Worm (Caenorhabditis elegans) whole organism, mixed stage, embryonic: ENCODE measurements around the gene efhd-1.

Experiments
- M03D4.4 ChIP-seq: sonication (generic microtip); optimal IDR thresholded peaks from 2 replicates; lab custom pipeline; 2017; ENCODE audit warnings: mild to moderate bottlenecking, missing genetic modification characterization, missing compliant biosample characterization
- ces-1 ChIP-seq: fragments of 150-350 bp; optimal IDR thresholded peaks from 2 replicates; lab custom pipeline; 2014; ENCODE audit warnings: missing biosample characterization, missing genetic modification reagents, missing genetic modification characterization
- elt-1 ChIP-seq: sonication (generic microtip); optimal IDR thresholded peaks from 2 replicates; lab custom pipeline; 2017; ENCODE audit warnings: missing genetic modification characterization, mild to moderate bottlenecking, missing compliant biosample characterization, antibody characterized with exemption, moderate library complexity, borderline replicate concordance; ENCODE audit not compliant: insufficient read depth
- elt-3 ChIP-seq: fragments of 150-350 bp; optimal IDR thresholded peaks from 2 replicates; lab custom pipeline; 2014; ENCODE audit warnings: missing biosample characterization, missing genetic modification characterization
- lin-13 ChIP-seq: fragments of 150-350 bp; optimal IDR thresholded peaks from 2 replicates; lab custom pipeline; 2014; ENCODE audit warnings: missing biosample characterization, missing genetic modification characterization
- lsy-2 ChIP-seq: fragments of 150-350 bp; optimal IDR thresholded peaks from 2 replicates; lab custom pipeline; 2014; ENCODE audit warnings: missing biosample characterization, missing genetic modification characterization
- nhr-12 ChIP-seq: fragments of 150-350 bp; optimal IDR thresholded peaks from 2 replicates; lab custom pipeline; 2014; ENCODE audit warnings: missing biosample characterization, missing genetic modification characterization
- nhr-237 ChIP-seq: fragments of 150-350 bp; optimal IDR thresholded peaks from 2 replicates; lab custom pipeline; 2014; ENCODE audit warnings: missing biosample characterization, missing genetic modification characterization
- nhr-28 ChIP-seq: fragments of 150-350 bp; optimal IDR thresholded peaks from 2 replicates; lab custom pipeline; 2014; ENCODE audit warnings: missing biosample characterization, missing genetic modification characterization
- nhr-76 ChIP-seq: sonication (generic microtip); optimal IDR thresholded peaks from 2 replicates; lab custom pipeline; 2017; ENCODE audit warnings: missing biosample characterization, missing genetic modification characterization
- pha-4 ChIP-seq: fragments of 150-350 bp; optimal IDR thresholded peaks from 2 replicates; lab custom pipeline; 2018; ENCODE audit warnings: missing biosample characterization, missing genetic modification reagents, missing genetic modification characterization
- snpc-4 ChIP-seq: fragments of 150-350 bp; optimal IDR thresholded peaks from 2 replicates; lab custom pipeline; 2014; ENCODE audit warnings: missing biosample characterization, missing genetic modification characterization
- unc-39 ChIP-seq: fragments of 150-350 bp; optimal IDR thresholded peaks from 2 replicates; lab custom pipeline; 2014; ENCODE audit warnings: missing biosample characterization, missing genetic modification characterization
- ztf-11 ChIP-seq: fragments of 150-350 bp; optimal IDR thresholded peaks from 2 replicates; lab custom pipeline; 2014; ENCODE audit warnings: missing biosample characterization, missing genetic modification characterization

DNA sequence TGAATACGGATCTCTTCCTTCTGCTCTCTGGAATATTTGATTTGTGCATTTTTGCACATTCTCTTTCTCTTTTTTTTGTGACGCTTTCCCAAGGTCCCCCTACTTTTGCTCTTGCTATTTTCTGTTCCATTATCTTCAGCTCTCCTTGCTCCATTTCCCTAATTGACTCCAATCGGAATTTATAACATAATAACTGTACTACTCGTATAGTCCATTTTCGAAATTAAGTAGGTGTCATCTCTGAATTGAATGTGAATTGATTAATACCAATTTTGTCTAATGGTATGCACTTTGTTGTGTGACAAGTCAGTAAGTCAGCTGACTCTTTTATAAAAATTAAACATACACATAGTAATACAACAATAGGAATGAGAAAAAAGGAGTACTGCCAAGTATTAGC lies 17.3 kb downstream of the efhd-1 start:
- TF ChIP-seq ces-1 (GFP tag; lab: Kevin White, UChicago): no peak
- no peak for TF ChIP-seq nhr-12 (tag; lab: Kevin White, UChicago)
- no peak for TF ChIP-seq lin-13 (tag; lab: Kevin White, UChicago)
- no peak for TF ChIP-seq pha-4 (tag; lab: Kevin White, UChicago)
- no peak for TF ChIP-seq snpc-4 (tag; lab: Kevin White, UChicago)
- TF ChIP-seq elt-1 (tag; lab: Kevin White, UChicago): no peak
- no peak for TF ChIP-seq nhr-28 (tag; lab: Kevin White, UChicago)
- no peak for TF ChIP-seq unc-39 (tag; lab: Kevin White, UChicago)
- no peak for TF ChIP-seq lsy-2 (tag; lab: Kevin White, UChicago)
- TF ChIP-seq nhr-237 (tag; lab: Kevin White, UChicago): no peak
- no peak for TF ChIP-seq elt-3
- no peak for TF ChIP-seq ztf-11 (tag; lab: Kevin White, UChicago)
- no peak for TF ChIP-seq nhr-76 (tag; lab: Kevin White, UChicago)
- TF ChIP-seq M03D4.4: no peak
